Worm (Caenorhabditis elegans): ENCODE results near the gene F46C5.4.

DNA sequence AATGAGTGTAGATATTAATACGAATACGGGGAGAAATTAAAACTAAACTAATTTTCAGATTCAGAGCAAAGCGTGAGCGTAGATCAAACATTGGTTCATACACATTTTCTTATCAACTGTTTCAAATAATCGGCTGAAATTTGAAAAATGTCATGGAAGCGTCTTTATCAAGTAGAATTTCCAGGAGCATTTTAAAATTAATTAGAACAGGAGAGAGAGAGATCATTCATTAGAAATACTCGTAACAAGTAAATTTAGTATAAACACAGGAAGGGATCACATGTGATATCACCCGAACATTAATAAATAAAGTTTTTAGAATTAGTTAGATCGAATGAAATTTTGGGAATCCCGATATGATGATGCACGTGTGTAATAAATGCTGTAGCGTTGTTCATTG, 29.0 kb upstream of the F46C5.4 start, which contains the start of gene pho-13:
- TF ChIP-seq syd-9 (tag; optimal IDR thresholded peaks at IDR 0.05) (no peak), nfya-1 (tag; optimal IDR thresholded peaks at IDR 0.05) (no peak), pha-4 (tag; optimal IDR thresholded peaks at IDR 0.05) (no peak), pqm-1 (tag; optimal IDR thresholded peaks at IDR 0.05) (no peak), tbx-7 (tag; optimal IDR thresholded peaks at IDR 0.05) (no peak), ahr-1 (tag; optimal IDR thresholded peaks at IDR 0.05) (no peak), sdc-2 (tag; optimal IDR thresholded peaks at IDR 0.05) (no peak), ceh-48 (tag; optimal IDR thresholded peaks at IDR 0.05) (no peak), fkh-10 (GFP tag; optimal IDR thresholded peaks at IDR 0.05) (no peak)

All from whole organism, late embryonic.